Worm (Caenorhabditis elegans): ENCODE measurements around the gene F54C9.14.

DNA sequence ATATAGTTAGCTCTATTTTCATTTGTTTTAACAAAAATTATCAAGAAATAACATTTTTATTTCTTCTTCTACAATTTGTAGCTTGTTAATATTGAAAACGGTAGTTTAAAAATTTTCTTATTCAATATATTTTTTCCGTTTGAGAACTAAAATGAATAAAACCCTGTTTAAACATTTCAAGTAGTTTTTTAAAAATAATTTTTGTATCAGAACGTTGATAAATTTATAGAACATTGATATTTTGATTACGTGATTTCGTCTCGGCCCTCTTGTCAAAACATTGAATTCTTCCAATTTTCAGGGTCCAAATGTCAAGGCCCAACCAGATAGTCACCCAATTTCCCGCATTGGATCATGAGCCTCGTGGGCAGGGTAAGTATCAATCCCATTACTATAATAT, 21.7 kb upstream of the F54C9.14 start, which contains the start of gene pqn-73:
- TF ChIP-seq ztf-23 (GFP tag; IDR thresholded peaks at IDR 0.05) (no peak), klf-2 (GFP tag; conservative IDR thresholded peaks at IDR 0.05) (no peak), tab-1 (GFP tag; IDR thresholded peaks at IDR 0.05) (no peak), T22C8.4 (GFP tag; IDR thresholded peaks at IDR 0.05) (no peak), ztf-29 (GFP tag; IDR thresholded peaks at IDR 0.05) (no peak)

All from whole organism, midembryonic.